Fruit fly (Drosophila melanogaster) whole organism, adult: ENCODE results near the gene CG17217.

Experiments
- CG1620 ChIP-seq: fragments of 200-800 bp; sonication (Bioruptor generic); optimal IDR thresholded peaks from 2 replicates; lab custom pipeline; 2016; ENCODE audit warnings: missing biosample characterization, missing genetic modification characterization
- CG5204 ChIP-seq: fragments of 200-800 bp; sonication (Bioruptor generic); optimal IDR thresholded peaks from 2 replicates; lab custom pipeline; 2016; ENCODE audit warnings: missing biosample characterization, missing genetic modification characterization
- Clk ChIP-seq: fragments of 200-800 bp; sonication (Bioruptor generic); optimal IDR thresholded peaks from 2 replicates; lab custom pipeline; 2017; ENCODE audit warnings: missing biosample characterization, missing genetic modification characterization
- Mnt ChIP-seq: fragments of 200-800 bp; sonication (Bioruptor generic); optimal IDR thresholded peaks from 2 replicates; lab custom pipeline; 2016; ENCODE audit warnings: missing biosample characterization, mild to moderate bottlenecking, missing genetic modification characterization
- cic ChIP-seq: fragments of 200-800 bp; sonication (Bioruptor generic); optimal IDR thresholded peaks from 2 replicates; lab custom pipeline; 2017; ENCODE audit warnings: missing biosample characterization, mild to moderate bottlenecking, missing genetic modification characterization, moderate library complexity
- ovo ChIP-seq: fragments of 200-800 bp; sonication (Bioruptor generic); optimal IDR thresholded peaks from 2 replicates; lab custom pipeline; 2016; ENCODE audit warnings: missing biosample characterization, missing genetic modification characterization
- pad ChIP-seq: fragments of 200-800 bp; sonication (Bioruptor generic); optimal IDR thresholded peaks from 3 replicates; lab custom pipeline; 2017; ENCODE audit warnings: missing biosample characterization, missing genetic modification characterization, mild to moderate bottlenecking, moderate library complexity, missing genetic modification reagents
- toe ChIP-seq: fragments of 200-800 bp; sonication (Bioruptor generic); optimal IDR thresholded peaks from 2 replicates; lab custom pipeline; 2016; ENCODE audit warnings: missing biosample characterization, missing genetic modification characterization

dm6 chr2L:12134125-12134378 lies 36.3 kb upstream of the CG17217 start:
- TF ChIP-seq cic (no peak), toe (GFP tag; lab: Kevin White, UChicago) (no peak), CG1620 (GFP tag; lab: Kevin White, UChicago) (no peak), pad (GFP tag; lab: Kevin White, UChicago) (no peak), Clk (no peak), ovo (GFP tag; lab: Kevin White, UChicago) (no peak), CG5204 (GFP tag; lab: Kevin White, UChicago) (no peak), Mnt (GFP tag; lab: Kevin White, UChicago) (no peak)
